Fruit fly (Drosophila melanogaster) whole organism, prepupa: ENCODE data around the gene Prosbeta7.
A peak's percentile ranks its signal among the peaks of the same experiment; 100 is the strongest.

Source experiments
- CG10631 ChIP-seq: fragments of 200-800 bp; sonication (Bioruptor generic); optimal IDR thresholded peaks from 2 replicates; lab custom pipeline; 2016; ENCODE audit warnings: missing biosample characterization, missing genetic modification characterization
- CG10669 ChIP-seq: fragments of 200-800 bp; sonication (Bioruptor generic); optimal IDR thresholded peaks from 3 replicates; lab custom pipeline; 2018; ENCODE audit warnings: missing biosample characterization, mild to moderate bottlenecking, missing genetic modification characterization, moderate library complexity
- CG11902 ChIP-seq: fragments of 200-800 bp; sonication (Bioruptor generic); optimal IDR thresholded peaks from 3 replicates; lab custom pipeline; 2016; ENCODE audit warnings: missing biosample characterization, missing genetic modification characterization
- CG1621 ChIP-seq: fragments of 200-800 bp; sonication (Bioruptor generic); optimal IDR thresholded peaks from 3 replicates; lab custom pipeline; 2018; ENCODE audit warnings: missing biosample characterization, mild to moderate bottlenecking, missing genetic modification characterization
- CG16779 ChIP-seq: fragments of 200-800 bp; sonication (Bioruptor generic); optimal IDR thresholded peaks from 3 replicates; lab custom pipeline; 2017; ENCODE audit warnings: missing biosample characterization, mild to moderate bottlenecking, missing genetic modification characterization
- CG3032 ChIP-seq: fragments of 200-800 bp; optimal IDR thresholded peaks from 2 replicates; lab custom pipeline; 2019; ENCODE audit warnings: missing biosample characterization, mild to moderate bottlenecking, missing genetic modification characterization, moderate library complexity
- CG32006 ChIP-seq: fragments of 200-800 bp; sonication (Bioruptor generic); optimal IDR thresholded peaks from 3 replicates; lab custom pipeline; 2017; ENCODE audit warnings: missing biosample characterization, mild to moderate bottlenecking, missing genetic modification characterization
- CG3919 ChIP-seq: fragments of 200-800 bp; sonication (Bioruptor generic); optimal IDR thresholded peaks from 3 replicates; lab custom pipeline; 2016; ENCODE audit warnings: missing biosample characterization, missing genetic modification characterization
- CG4318 ChIP-seq: fragments of 200-800 bp; sonication (Bioruptor generic); optimal IDR thresholded peaks from 3 replicates; lab custom pipeline; 2017; ENCODE audit warnings: missing biosample characterization, mild to moderate bottlenecking, missing genetic modification characterization
- CG6163 ChIP-seq: fragments of 200-800 bp; sonication (Bioruptor generic); IDR thresholded peaks from 3 replicates; pipeline ENCODE4 v1.3.6; 2022; ENCODE audit warnings: missing biosample characterization, missing genetic modification characterization
- CG6276 ChIP-seq: fragments of 200-800 bp; sonication (Bioruptor generic); optimal IDR thresholded peaks from 2 replicates; lab custom pipeline; 2017; ENCODE audit warnings: missing biosample characterization, mild to moderate bottlenecking, missing genetic modification characterization
- CG6792 ChIP-seq: fragments of 200-800 bp; sonication (Bioruptor generic); optimal IDR thresholded peaks from 3 replicates; lab custom pipeline; 2016; ENCODE audit warnings: missing biosample characterization, missing genetic modification characterization
- CG8119 ChIP-seq: fragments of 200-800 bp; sonication (Bioruptor generic); IDR thresholded peaks from 3 replicates; pipeline ENCODE4 v1.3.6; 2022; ENCODE audit warnings: missing biosample characterization, missing genetic modification characterization
- CG8632 ChIP-seq: fragments of 200-800 bp; sonication (Bioruptor generic); optimal IDR thresholded peaks from 3 replicates; lab custom pipeline; 2016; ENCODE audit warnings: missing biosample characterization, missing genetic modification characterization
- CG9139 ChIP-seq: fragments of 200-800 bp; sonication (Bioruptor generic); optimal IDR thresholded peaks from 3 replicates; lab custom pipeline; 2017; ENCODE audit warnings: missing biosample characterization, mild to moderate bottlenecking, missing genetic modification characterization
- Eip75B ChIP-seq: fragments of 200-800 bp; sonication (Bioruptor generic); optimal IDR thresholded peaks from 3 replicates; lab custom pipeline; 2016; ENCODE audit warnings: missing biosample characterization, missing genetic modification characterization
- Eip78C ChIP-seq: fragments of 200-800 bp; sonication (Bioruptor generic); peaks from one replicate; lab custom pipeline; 2016; ENCODE audit warnings: missing biosample characterization, missing genetic modification characterization
- Eip93F ChIP-seq: fragments of 200-800 bp; sonication (Bioruptor generic); optimal IDR thresholded peaks from 2 replicates; lab custom pipeline; 2016; ENCODE audit warnings: missing biosample characterization, mild to moderate bottlenecking, missing genetic modification characterization
- Ets96B ChIP-seq: fragments of 200-800 bp; optimal IDR thresholded peaks from 2 replicates; lab custom pipeline; 2019; ENCODE audit warnings: missing biosample characterization, mild to moderate bottlenecking, missing genetic modification characterization, moderate library complexity
- Gug ChIP-seq: fragments of 200-800 bp; sonication (Bioruptor generic); IDR thresholded peaks from 2 replicates; pipeline ENCODE4 v1.3.6; 2022; ENCODE audit warnings: missing biosample characterization, missing genetic modification characterization
- Hr39 ChIP-seq: fragments of 200-800 bp; sonication (Bioruptor generic); optimal IDR thresholded peaks from 2 replicates; lab custom pipeline; 2016; ENCODE audit warnings: missing biosample characterization, missing genetic modification characterization
- Hr4 ChIP-seq: fragments of 200-800 bp; sonication (Bioruptor generic); optimal IDR thresholded peaks from 3 replicates; lab custom pipeline; 2016; ENCODE audit warnings: missing biosample characterization, missing genetic modification characterization
- Lpt ChIP-seq: fragments of 200-800 bp; sonication (Bioruptor generic); optimal IDR thresholded peaks from 3 replicates; lab custom pipeline; 2016; ENCODE audit warnings: missing biosample characterization, missing genetic modification characterization
- Met ChIP-seq: fragments of 200-800 bp; sonication (Bioruptor generic); optimal IDR thresholded peaks from 3 replicates; lab custom pipeline; 2016; ENCODE audit warnings: missing biosample characterization, missing genetic modification characterization
- OdsH ChIP-seq: fragments of 200-800 bp; sonication (Bioruptor generic); optimal IDR thresholded peaks from 3 replicates; lab custom pipeline; 2016; ENCODE audit warnings: missing biosample characterization, missing genetic modification characterization
- Smox ChIP-seq: fragments of 200-800 bp; sonication (Bioruptor generic); optimal IDR thresholded peaks from 3 replicates; lab custom pipeline; 2016; ENCODE audit warnings: missing biosample characterization, missing genetic modification characterization
- Sox102F ChIP-seq: fragments of 200-800 bp; sonication (Bioruptor generic); optimal IDR thresholded peaks from 2 replicates; lab custom pipeline; 2016; ENCODE audit warnings: missing biosample characterization, mild to moderate bottlenecking, missing genetic modification characterization
- achi ChIP-seq: fragments of 200-800 bp; sonication (Bioruptor generic); optimal IDR thresholded peaks from 3 replicates; lab custom pipeline; 2016; ENCODE audit warnings: missing biosample characterization, missing genetic modification characterization
- acj6 ChIP-seq: fragments of 200-800 bp; sonication (Bioruptor generic); optimal IDR thresholded peaks from 3 replicates; lab custom pipeline; 2016; ENCODE audit warnings: missing biosample characterization, missing genetic modification characterization
- cyc ChIP-seq: fragments of 200-800 bp; sonication (Bioruptor generic); optimal IDR thresholded peaks from 3 replicates; lab custom pipeline; 2016; ENCODE audit warnings: missing biosample characterization, missing genetic modification characterization
- dac ChIP-seq: fragments of 200-800 bp; sonication (Bioruptor generic); optimal IDR thresholded peaks from 2 replicates; lab custom pipeline; 2017; ENCODE audit warnings: missing biosample characterization, mild to moderate bottlenecking, missing genetic modification characterization
- eg ChIP-seq: fragments of 200-800 bp; sonication (Bioruptor generic); IDR thresholded peaks from 3 replicates; pipeline ENCODE4 v1.3.6; 2022; ENCODE audit warnings: missing biosample characterization, missing genetic modification characterization
- esn ChIP-seq: fragments of 200-800 bp; sonication (Bioruptor generic); optimal IDR thresholded peaks from 2 replicates; lab custom pipeline; 2016; ENCODE audit warnings: missing biosample characterization, mild to moderate bottlenecking, missing genetic modification characterization, moderate library complexity
- fd59A ChIP-seq: fragments of 200-800 bp; sonication (Bioruptor generic); optimal IDR thresholded peaks from 2 replicates; lab custom pipeline; 2017; ENCODE audit warnings: missing biosample characterization, mild to moderate bottlenecking, missing genetic modification characterization, missing genetic modification reagents
- fd85E ChIP-seq: fragments of 200-800 bp; sonication (Bioruptor generic); optimal IDR thresholded peaks from 3 replicates; lab custom pipeline; 2016; ENCODE audit warnings: missing biosample characterization, missing genetic modification characterization
- fkh ChIP-seq: fragments of 200-800 bp; sonication (Bioruptor generic); optimal IDR thresholded peaks from 3 replicates; lab custom pipeline; 2017; ENCODE audit warnings: missing biosample characterization, mild to moderate bottlenecking, missing genetic modification characterization, moderate library complexity
- lz ChIP-seq: fragments of 200-800 bp; sonication (Bioruptor generic); optimal IDR thresholded peaks from 3 replicates; lab custom pipeline; 2016; ENCODE audit warnings: missing biosample characterization, missing genetic modification characterization
- pdm3 ChIP-seq: fragments of 200-800 bp; sonication (Bioruptor generic); optimal IDR thresholded peaks from 3 replicates; lab custom pipeline; 2016; ENCODE audit warnings: missing biosample characterization, missing genetic modification characterization
- salr ChIP-seq, 2 experiments: fragments of 200-800 bp; sonication (Bioruptor generic); optimal IDR thresholded peaks; 3 replicates each; lab custom pipeline; 2016 to 2018; ENCODE audit warnings: missing biosample characterization in 2 of 2, missing genetic modification characterization in 2 of 2, mild to moderate bottlenecking in 1 of 2
- spab ChIP-seq: fragments of 200-800 bp; sonication (Bioruptor generic); optimal IDR thresholded peaks from 2 replicates; lab custom pipeline; 2017; ENCODE audit warnings: missing biosample characterization, mild to moderate bottlenecking, missing genetic modification characterization, missing genetic modification reagents
- ss ChIP-seq, 2 experiments: fragments of 200-800 bp; sonication (Bioruptor generic); optimal IDR thresholded peaks; 2 replicates in 1 of 2; 3 replicates in 1 of 2; lab custom pipeline; 2017 to 2018; ENCODE audit warnings: mild to moderate bottlenecking in 2 of 2, missing biosample characterization in 2 of 2, missing genetic modification characterization in 2 of 2, moderate library complexity in 1 of 2
- vri ChIP-seq: fragments of 200-800 bp; sonication (Bioruptor generic); optimal IDR thresholded peaks from 3 replicates; lab custom pipeline; 2016; ENCODE audit warnings: missing biosample characterization, mild to moderate bottlenecking, missing genetic modification characterization

Gene Prosbeta7

DNA sequence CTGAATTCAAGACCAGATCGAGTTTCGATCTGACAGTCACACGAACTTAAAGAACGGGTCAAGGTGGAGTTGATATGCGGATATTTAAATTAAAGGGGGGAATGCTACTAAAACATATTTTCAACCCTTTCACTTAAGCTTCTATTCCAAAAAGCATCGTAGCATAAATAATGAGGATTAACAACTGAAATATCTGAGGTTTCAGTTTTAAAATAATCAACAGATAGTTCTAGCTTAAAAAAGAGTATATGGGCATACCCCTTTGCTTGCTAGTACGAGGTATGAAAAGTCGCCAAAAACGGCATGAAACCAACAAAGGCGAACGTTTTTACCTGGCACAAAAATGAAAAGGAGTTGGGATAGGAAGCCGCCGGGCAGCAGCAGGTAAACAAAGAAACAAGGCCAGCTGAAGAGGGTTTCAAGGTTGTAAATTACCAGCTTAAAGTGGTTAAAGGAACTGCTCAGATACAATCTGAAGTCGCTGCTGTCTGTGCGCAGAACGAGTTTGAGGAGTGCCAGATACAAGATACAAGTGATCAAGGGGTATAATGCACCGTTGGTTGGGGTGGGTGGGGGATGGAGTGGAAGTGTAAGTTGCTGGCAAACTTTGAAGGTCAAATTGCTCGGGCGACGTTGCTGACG is 26.3 kb downstream of the Prosbeta7 start (continued):
- TF ChIP-seq CG8632: peak; percentile 24

DNA sequence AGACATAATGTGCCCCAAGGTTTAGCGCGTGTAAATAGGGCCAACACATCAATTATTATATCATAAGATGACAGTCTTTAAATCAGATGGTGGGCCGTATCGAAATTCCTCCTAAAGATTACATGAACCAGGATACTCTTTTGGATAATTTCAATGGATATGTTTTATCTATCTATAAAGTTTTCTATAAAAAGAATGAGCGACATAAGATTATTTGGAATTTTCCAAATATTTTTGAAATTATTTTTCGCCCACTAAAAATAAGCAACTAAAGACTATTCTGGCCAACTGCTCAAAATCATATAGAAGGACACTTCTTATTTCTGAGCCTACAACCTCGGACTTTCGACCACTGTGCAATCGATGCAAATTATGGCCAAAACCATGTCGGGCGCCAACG is 27.8 kb downstream of the Prosbeta7 start:
- TF ChIP-seq pdm3 (GFP tag; lab: Kevin White, UChicago) (peak; percentile 30), CG10669 (GFP tag; lab: Kevin White, UChicago) (peak; percentile 12), CG8119 (GFP tag; lab: Robert Waterston, UW) (peak; percentile 58; the same call in 1 of the 3 replicates), Eip78C (GFP tag; lab: Kevin White, UChicago) (peak; percentile 90), fd59A (no peak), Eip93F (GFP tag; lab: Kevin White, UChicago) (no peak), Hr4 (GFP tag; lab: Kevin White, UChicago) (peak; percentile 74), CG4318 (GFP tag; lab: Kevin White, UChicago) (peak; percentile 62), cyc (no peak), CG1621 (tag; lab: Kevin White, UChicago) (no peak), fd85E (GFP tag; lab: Kevin White, UChicago) (no peak), acj6 (peak; percentile 39), Hr39 (GFP tag; lab: Kevin White, UChicago) (peak; percentile 4), spab (peak; percentile 33), Ets96B (tag; lab: Kevin White, UChicago) (peak; percentile 52), Gug (GFP tag; lab: Robert Waterston, UW) (no peak), OdsH (GFP tag; lab: Kevin White, UChicago) (peak; percentile 47), CG6792 (GFP tag; lab: Kevin White, UChicago) (peak; percentile 9), Smox (no peak), dac (GFP tag; lab: Kevin White, UChicago) (peak; percentile 25), ss (GFP tag; optimal IDR thresholded peaks at IDR 0.05; lab: Kevin White, UChicago) (no peak), Lpt (no peak), salr (GFP tag; optimal IDR thresholded peaks at IDR 0.05; lab: Kevin White, UChicago) (peak in 1 of 2 experiments; percentile 44), fkh (no peak), lz (GFP tag; lab: Kevin White, UChicago) (peak; percentile 29), CG11902 (no peak), CG6163 (GFP tag; lab: Robert Waterston, UW) (peak; percentile 39; the same call in 1 of the 3 replicates), CG9139 (no peak), vri (GFP tag; lab: Kevin White, UChicago) (no peak), CG16779 (tag; lab: Kevin White, UChicago) (no peak), CG3919 (GFP tag; lab: Kevin White, UChicago) (peak; percentile 19), CG6276 (GFP tag; lab: Kevin White, UChicago) (peak; percentile 1), achi (GFP tag; lab: Kevin White, UChicago) (peak; percentile 31), eg (0 out of 3 replicates have a peak, but pooled peaks have one; percentile 27), CG8632 (no peak), Met (peak; percentile 8), CG32006 (GFP tag; lab: Kevin White, UChicago) (peak; percentile 77), CG3032 (tag; lab: Kevin White, UChicago) (peak; percentile 17), esn (GFP tag; lab: Kevin White, UChicago) (peak; percentile 19), CG10631 (GFP tag; lab: Kevin White, UChicago) (peak; percentile 50), Eip75B (GFP tag; lab: Kevin White, UChicago) (peak; percentile 3), Sox102F (GFP tag; lab: Kevin White, UChicago) (no peak)
